Worm (Caenorhabditis elegans) whole organism, midembryonic: Measurements from ENCODE around the gene clec-137.

ENCODE experiments used
- cog-1 ChIP-seq: sonication (generic microtip); optimal IDR thresholded peaks from 2 replicates; lab custom pipeline; 2016; ENCODE audit warnings: missing genetic modification characterization, missing compliant biosample characterization
- tab-1 ChIP-seq: fragments of 200-800 bp; sonication (Bioruptor generic); IDR thresholded peaks from 2 replicates; pipeline ENCODE4 v1.3.6; 2022; ENCODE audit warnings: missing genetic modification characterization, missing compliant biosample characterization
- ztf-23 ChIP-seq: fragments of 200-800 bp; sonication (Bioruptor generic); IDR thresholded peaks from 2 replicates; pipeline ENCODE4 v1.3.6; 2022; ENCODE audit warnings: missing genetic modification reagents, missing genetic modification characterization, missing compliant biosample characterization

DNA sequence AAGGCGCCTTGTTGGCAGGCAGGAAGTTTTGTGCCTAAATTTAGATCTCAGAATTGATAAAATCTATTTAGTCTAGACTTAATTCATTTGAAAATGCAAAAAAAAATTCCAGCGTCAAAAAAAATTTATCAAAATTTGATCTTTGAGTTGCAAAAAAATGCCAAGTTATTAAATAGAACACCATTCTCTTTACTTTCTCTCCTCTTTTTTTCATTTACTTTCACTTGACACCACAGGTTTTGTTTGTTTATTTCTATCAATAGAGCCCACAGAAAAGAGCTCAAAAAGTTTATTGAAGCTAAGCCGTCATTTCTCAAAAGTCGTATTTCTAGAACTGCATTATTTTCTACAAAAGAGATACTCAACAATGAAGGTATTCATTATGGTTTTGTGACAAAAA lies 5.2 kb downstream of the clec-137 start, which contains the start of gene pqn-35:
- TF ChIP-seq cog-1 (no peak), tab-1 (no peak), ztf-23 (no peak)
